Fruit fly (Drosophila melanogaster) Kc167 (cell line): ENCODE data around the gene Nemp.

Source experiments
- Myc ChIP-seq: fragments of >200 bp; optimal IDR thresholded peaks from 2 replicates; lab custom pipeline; 2017; ENCODE audit warnings: missing external identifiers
- insv ChIP-seq: fragments of >200 bp; optimal IDR thresholded peaks from 3 replicates; lab custom pipeline; 2018; ENCODE audit warnings: missing external identifiers
- psq ChIP-seq: fragments of >200 bp; optimal IDR thresholded peaks from 2 replicates; lab custom pipeline; 2017; ENCODE audit warnings: missing external identifiers
- ttk ChIP-seq: sonication (Bioruptor generic); optimal IDR thresholded peaks from 2 replicates; lab custom pipeline; 2017; ENCODE audit warnings: missing external identifiers

DNA sequence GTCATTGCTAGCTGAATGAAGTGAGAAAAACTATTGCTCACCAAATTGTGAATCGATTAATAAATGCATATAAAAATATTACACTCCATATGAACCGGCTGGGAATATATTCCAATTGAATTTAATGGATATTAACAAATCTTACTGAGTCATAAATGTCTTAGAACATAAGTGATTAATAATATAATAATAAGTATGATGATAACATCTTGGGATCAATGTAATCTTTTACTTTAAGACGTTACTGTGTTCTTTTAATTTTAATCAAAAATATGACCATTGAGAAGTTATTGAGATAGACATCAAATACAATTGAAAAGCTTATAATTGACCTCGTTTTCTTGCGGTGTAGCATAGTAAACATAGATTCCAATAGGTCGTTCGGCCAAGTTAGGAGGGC, 37.5 kb upstream of the Nemp start:
- TF ChIP-seq insv (lab: Kevin White, UChicago): no peak
- TF ChIP-seq psq (lab: Kevin White, UChicago): no peak
- TF ChIP-seq Myc (lab: Kevin White, UChicago): no peak
- TF ChIP-seq ttk (lab: Kevin White, UChicago): no peak
